Worm (Caenorhabditis elegans) whole organism, young adult: ENCODE measurements around the gene F47B10.6.

ENCODE experiments used
- ama-1 ChIP-seq, 3 experiments: fragments of 150-350 bp in 1 of 3; sonication (generic microtip) in 2 of 3; optimal IDR thresholded peaks; 2 replicates each; lab custom pipeline; 2014 to 2018; ENCODE audit warnings: missing biosample characterization in 2 of 3, missing genetic modification characterization in 2 of 3, missing genetic modification reagents in 2 of 3
- hlh-26 ChIP-seq: fragments of 200-800 bp; sonication (Bioruptor generic); conservative IDR thresholded peaks from 2 replicates; pipeline ENCODE4 v1.3.6; 2022; ENCODE audit warnings: missing genetic modification reagents, missing genetic modification characterization, missing compliant biosample characterization
- nhr-179 ChIP-seq: sonication (generic microtip); optimal IDR thresholded peaks from 2 replicates; lab custom pipeline; 2016; ENCODE audit warnings: mild to moderate bottlenecking, missing genetic modification characterization, missing compliant biosample characterization

DNA sequence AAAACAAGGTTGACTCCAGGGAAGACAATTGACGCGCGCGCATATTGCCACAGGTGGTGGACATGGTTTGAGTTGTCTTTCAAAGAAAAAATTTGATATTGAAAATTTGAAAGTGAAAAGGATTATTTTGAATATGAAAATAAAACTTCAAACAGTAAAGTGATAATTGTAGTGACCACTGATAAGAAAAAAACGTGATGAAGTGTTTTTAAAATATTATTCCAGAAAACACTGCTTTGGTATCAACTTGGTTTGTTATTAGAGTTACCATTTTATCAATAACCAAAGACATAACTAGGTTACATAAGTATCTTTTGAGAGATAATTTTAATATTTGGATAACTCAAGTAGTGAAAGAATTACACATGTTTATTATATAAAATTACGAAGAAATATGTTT is 27.9 kb downstream of the F47B10.6 start:
- TF ChIP-seq nhr-179 (tag; lab: Kevin White, UChicago): no peak
- TF ChIP-seq ama-1 (optimal IDR thresholded peaks at IDR 0.05; lab: Kevin White, UChicago): no peak
- no peak for TF ChIP-seq ama-1 (GFP tag; optimal IDR thresholded peaks at IDR 0.05; lab: Kevin White, UChicago)
- no peak for TF ChIP-seq hlh-26 (GFP tag; lab: Robert Waterston, UW)
